Worm (Caenorhabditis elegans): ENCODE data around the gene T22F7.1.

DNA sequence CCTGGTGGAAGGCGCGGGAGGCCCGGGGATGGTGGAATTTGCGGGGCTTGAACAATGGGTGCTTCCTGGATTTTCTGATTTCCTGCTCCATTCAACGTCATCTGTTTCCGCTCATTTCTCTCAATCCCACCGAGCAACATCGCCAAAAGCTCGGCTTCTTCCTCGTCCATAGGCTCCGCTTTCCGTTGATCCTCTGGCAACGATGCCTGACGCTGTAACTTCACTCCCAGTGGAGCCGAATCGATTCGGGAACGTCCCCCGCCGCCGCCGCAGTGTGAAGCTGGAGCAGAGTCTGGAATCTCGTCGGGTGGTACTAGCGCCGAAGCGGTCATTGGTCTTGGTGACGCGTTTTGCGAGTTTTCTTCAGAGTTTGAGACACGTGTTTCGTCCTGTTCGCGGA, 53.6 kb downstream of the T22F7.1 start:
- TF ChIP-seq mel-28 (tag; optimal IDR thresholded peaks at IDR 0.05; ENCODE audit: borderline replicate concordance) (no peak), B0035.1 (tag; optimal IDR thresholded peaks at IDR 0.05) (no peak), sea-2 (GFP tag; IDR thresholded peaks at IDR 0.05) (no peak), nfya-1 (tag; optimal IDR thresholded peaks at IDR 0.05; ENCODE audit: borderline replicate concordance, insufficient read depth) (no peak), hlh-12 (tag; optimal IDR thresholded peaks at IDR 0.05) (no peak), tbx-9 (tag; optimal IDR thresholded peaks at IDR 0.05; ENCODE audit: borderline replicate concordance) (no peak), pha-4 (tag; optimal IDR thresholded peaks at IDR 0.05) (no peak), lin-26 (GFP tag; IDR thresholded peaks at IDR 0.05) (no peak), chd-7 (tag; optimal IDR thresholded peaks at IDR 0.05) (no peak), Y67H2A.10 (GFP tag; conservative IDR thresholded peaks at IDR 0.05) (no peak), ceh-40 (GFP tag; IDR thresholded peaks at IDR 0.05) (no peak), lsy-27 (tag; optimal IDR thresholded peaks at IDR 0.05; ENCODE audit: borderline replicate concordance, insufficient read depth) (no peak)

Data from whole organism, young adult.